Worm (Caenorhabditis elegans) whole organism, L3 larva: Measurements from ENCODE around the gene rps-2.
A peak's percentile ranks its signal among the peaks of the same experiment; 100 is the strongest.

ENCODE experiments used
- ZK546.5 ChIP-seq: sonication (generic microtip); optimal IDR thresholded peaks from 2 replicates; lab custom pipeline; 2017; ENCODE audit warnings: missing biosample characterization, missing genetic modification characterization
- aly-2 ChIP-seq: fragments of 150-350 bp; optimal IDR thresholded peaks from 2 replicates; lab custom pipeline; 2014; ENCODE audit warnings: missing biosample characterization, missing genetic modification characterization
- ama-1 ChIP-seq: fragments of 150-350 bp; optimal IDR thresholded peaks from 2 replicates; lab custom pipeline; 2018
- ceh-16 ChIP-seq: sonication (generic microtip); optimal IDR thresholded peaks from 2 replicates; lab custom pipeline; 2017; ENCODE audit warnings: missing biosample characterization, missing genetic modification characterization
- ceh-82 ChIP-seq: fragments of 150-350 bp; optimal IDR thresholded peaks from 2 replicates; lab custom pipeline; 2014; ENCODE audit warnings: missing biosample characterization, missing genetic modification characterization
- daf-12 ChIP-seq: fragments of 150-350 bp; optimal IDR thresholded peaks from 2 replicates; lab custom pipeline; 2014; ENCODE audit warnings: missing biosample characterization, missing genetic modification reagents, missing genetic modification characterization
- egl-27 ChIP-seq: sonication (generic microtip); optimal IDR thresholded peaks from 4 replicates; lab custom pipeline; 2017; ENCODE audit warnings: missing biosample characterization, missing genetic modification reagents, missing genetic modification characterization
- egl-5 ChIP-seq: fragments of 150-350 bp; optimal IDR thresholded peaks from 2 replicates; lab custom pipeline; 2017; ENCODE audit warnings: missing biosample characterization, missing genetic modification reagents, missing genetic modification characterization, inconsistent platforms
- elt-2 ChIP-seq: sonication (generic microtip); optimal IDR thresholded peaks from 2 replicates; lab custom pipeline; 2016; ENCODE audit warnings: missing genetic modification reagents, mild to moderate bottlenecking, missing genetic modification characterization, missing compliant biosample characterization
- elt-3 ChIP-seq, 3 experiments: fragments of 150-350 bp in 1 of 3; sonication (generic microtip) in 2 of 3; optimal IDR thresholded peaks; 2 replicates in 2 of 3; 4 replicates in 1 of 3; lab custom pipeline; 2014 to 2017; ENCODE audit warnings: missing biosample characterization in 3 of 3, missing genetic modification characterization in 3 of 3
- eor-1 ChIP-seq, 2 experiments: fragments of 150-350 bp; optimal IDR thresholded peaks; 2 replicates each; lab custom pipeline; 2014 to 2018; ENCODE audit warnings: missing biosample characterization in 2 of 2, missing genetic modification characterization in 2 of 2
- fkh-2 ChIP-seq: fragments of 150-350 bp; optimal IDR thresholded peaks from 2 replicates; lab custom pipeline; 2014; ENCODE audit warnings: missing biosample characterization, missing genetic modification reagents, missing genetic modification characterization
- hmg-11 ChIP-seq: sonication (generic microtip); optimal IDR thresholded peaks from 2 replicates; lab custom pipeline; 2016; ENCODE audit warnings: missing genetic modification characterization, missing compliant biosample characterization
- jun-1 ChIP-seq: fragments of 150-350 bp; optimal IDR thresholded peaks from 2 replicates; lab custom pipeline; 2014; ENCODE audit warnings: missing biosample characterization, missing genetic modification reagents, missing genetic modification characterization
- lin-15B ChIP-seq: fragments of 150-350 bp; optimal IDR thresholded peaks from 2 replicates; lab custom pipeline; 2014; ENCODE audit warnings: missing biosample characterization, missing genetic modification characterization
- lin-39 ChIP-seq: fragments of 150-350 bp; optimal IDR thresholded peaks from 2 replicates; lab custom pipeline; 2018; ENCODE audit warnings: missing biosample characterization, missing genetic modification reagents, missing genetic modification characterization
- mdl-1 ChIP-seq: fragments of 150-350 bp; optimal IDR thresholded peaks from 2 replicates; lab custom pipeline; 2014; ENCODE audit warnings: missing biosample characterization, missing genetic modification characterization
- mml-1 ChIP-seq: fragments of 150-350 bp; sonication (generic microtip); optimal IDR thresholded peaks from 3 replicates; lab custom pipeline; 2014; ENCODE audit warnings: missing biosample characterization, missing genetic modification characterization
- nfya-1 ChIP-seq: sonication (generic microtip); optimal IDR thresholded peaks from 2 replicates; lab custom pipeline; 2017; ENCODE audit warnings: missing genetic modification characterization, mild to moderate bottlenecking, missing compliant biosample characterization, antibody characterized with exemption, moderate library complexity; ENCODE audit not compliant: insufficient read depth
- nhr-12 ChIP-seq: fragments of 150-350 bp; optimal IDR thresholded peaks from 2 replicates; lab custom pipeline; 2014; ENCODE audit warnings: missing biosample characterization, missing genetic modification characterization
- nhr-23 ChIP-seq: fragments of 150-350 bp; optimal IDR thresholded peaks from 2 replicates; lab custom pipeline; 2014; ENCODE audit warnings: missing biosample characterization, missing genetic modification reagents, missing genetic modification characterization
- nhr-237 ChIP-seq: fragments of 150-350 bp; optimal IDR thresholded peaks from 2 replicates; lab custom pipeline; 2014; ENCODE audit warnings: missing biosample characterization, missing genetic modification characterization
- nhr-25 ChIP-seq: sonication (generic microtip); optimal IDR thresholded peaks from 2 replicates; lab custom pipeline; 2017; ENCODE audit warnings: missing biosample characterization, missing genetic modification characterization
- nhr-43 ChIP-seq: sonication (generic microtip); optimal IDR thresholded peaks from 2 replicates; lab custom pipeline; 2016; ENCODE audit warnings: mild to moderate bottlenecking, missing genetic modification characterization, missing compliant biosample characterization; ENCODE audit not compliant: poor library complexity, severe bottlenecking
- nhr-67 ChIP-seq: fragments of 150-350 bp; optimal IDR thresholded peaks from 2 replicates; lab custom pipeline; 2014; ENCODE audit warnings: missing biosample characterization, missing genetic modification characterization
- nhr-76 ChIP-seq: fragments of 150-350 bp; sonication (generic microtip); optimal IDR thresholded peaks from 5 replicates; lab custom pipeline; 2014; ENCODE audit warnings: missing biosample characterization, missing genetic modification characterization
- pha-4 ChIP-seq: fragments of 150-350 bp; optimal IDR thresholded peaks from 2 replicates; lab custom pipeline; 2014; ENCODE audit warnings: missing biosample characterization, missing genetic modification reagents, missing genetic modification characterization
- pqm-1 ChIP-seq: fragments of 150-350 bp; optimal IDR thresholded peaks from 2 replicates; lab custom pipeline; 2017; ENCODE audit warnings: missing biosample characterization, missing genetic modification characterization, inconsistent platforms
- sea-2 ChIP-seq: fragments of 150-350 bp; sonication (generic microtip); optimal IDR thresholded peaks from 4 replicates; lab custom pipeline; 2014; ENCODE audit warnings: missing biosample characterization, missing genetic modification reagents, missing genetic modification characterization
- skn-1 ChIP-seq: fragments of 150-350 bp; optimal IDR thresholded peaks from 2 replicates; lab custom pipeline; 2014; ENCODE audit warnings: missing biosample characterization, missing genetic modification characterization
- snpc-4 ChIP-seq: fragments of 150-350 bp; optimal IDR thresholded peaks from 2 replicates; lab custom pipeline; 2014; ENCODE audit warnings: missing biosample characterization, missing genetic modification characterization
- tbx-2 ChIP-seq: sonication (generic microtip); optimal IDR thresholded peaks from 2 replicates; lab custom pipeline; 2016; ENCODE audit warnings: mild to moderate bottlenecking, missing genetic modification characterization, missing compliant biosample characterization
- unc-39 ChIP-seq: sonication (generic microtip); optimal IDR thresholded peaks from 4 replicates; lab custom pipeline; 2017; ENCODE audit warnings: missing biosample characterization, missing genetic modification characterization
- unc-62 ChIP-seq: fragments of 150-350 bp; sonication (generic microtip); optimal IDR thresholded peaks from 4 replicates; lab custom pipeline; 2014; ENCODE audit warnings: missing biosample characterization, missing genetic modification reagents, missing genetic modification characterization
- zag-1 ChIP-seq: fragments of 150-350 bp; optimal IDR thresholded peaks from 2 replicates; lab custom pipeline; 2014; ENCODE audit warnings: missing biosample characterization, missing genetic modification characterization

Gene rps-2

ce11 chrIV:7957504-7957903 is 31.3 kb upstream of the rps-2 start, which contains the start of gene frpr-10:
Gene frpr-10 (plus strand): TSS chrIV:7957804.
- TF ChIP-seq nfya-1 (tag; lab: Kevin White, UChicago), result no peak
- TF ChIP-seq unc-39 (tag; lab: Kevin White, UChicago), result no peak
- TF ChIP-seq pqm-1 (tag; lab: Kevin White, UChicago), result no peak
- no peak for TF ChIP-seq mml-1
- no peak for TF ChIP-seq fkh-2
- no peak for TF ChIP-seq skn-1 (tag; lab: Kevin White, UChicago)
- TF ChIP-seq daf-12 (tag; lab: Kevin White, UChicago), result no peak
- TF ChIP-seq nhr-76 (tag; lab: Kevin White, UChicago), result no peak
- no peak for TF ChIP-seq ceh-16 (tag; lab: Kevin White, UChicago)
- TF ChIP-seq ceh-82, result no peak
- TF ChIP-seq, all 47 proteins: peak for 0

ce11 chrIV:7956643-7957317 is 30.6 kb upstream of the rps-2 start, which contains the start of gene csr-1:
Gene csr-1 (plus strand): TSS chrIV:7957267.
- TF ChIP-seq mdl-1, result no peak
- no peak for TF ChIP-seq sea-2
- no peak for TF ChIP-seq unc-62 (GFP tag; lab: Kevin White, UChicago)
- TF ChIP-seq elt-2, result peak; percentile 22

DNA sequence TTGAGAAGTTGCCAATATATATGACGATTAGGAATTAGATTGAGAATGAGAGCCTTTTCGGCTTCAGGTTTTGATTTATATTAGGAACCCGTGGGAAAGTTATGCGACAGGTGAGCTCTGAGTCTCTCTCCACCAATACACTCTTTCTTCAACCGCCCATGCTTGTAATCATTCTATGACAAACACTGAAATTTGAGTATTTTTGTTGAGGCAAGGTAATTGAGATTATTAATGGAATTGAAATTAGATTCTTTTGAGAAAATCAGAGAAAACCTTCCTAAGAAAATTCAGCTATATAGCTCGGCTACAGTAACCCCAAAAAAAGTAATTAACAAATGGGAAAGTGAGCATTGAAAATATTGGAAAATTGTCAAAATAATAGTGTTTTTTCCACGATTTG is 29.7 kb upstream of the rps-2 start, which contains the start of gene ceh-19:
Gene ceh-19, minus strand, starts transcription at position 101 of the 400 bp plus-strand sequence.
- TF ChIP-seq snpc-4 (tag; lab: Kevin White, UChicago) (no peak), unc-39 (tag; lab: Kevin White, UChicago) (no peak), egl-27 (no peak), nhr-43 (tag; lab: Kevin White, UChicago) (no peak), lin-39 (tag; lab: Kevin White, UChicago) (no peak), nhr-12 (tag; lab: Kevin White, UChicago) (no peak), daf-12 (tag; lab: Kevin White, UChicago) (no peak), nhr-25 (tag; lab: Kevin White, UChicago) (no peak), tbx-2 (tag; lab: Kevin White, UChicago) (no peak), nhr-67 (no peak), zag-1 (no peak), ceh-82 (no peak), jun-1 (tag; lab: Kevin White, UChicago) (no peak), ZK546.5 (no peak), aly-2 (tag; lab: Kevin White, UChicago) (no peak), ama-1 (no peak), mml-1 (no peak), hmg-11 (no peak)

- TF ChIP-seq aly-2 (tag; lab: Kevin White, UChicago) (no peak), unc-62 (GFP tag; lab: Kevin White, UChicago) (no peak), ama-1 (no peak), nhr-237 (tag; lab: Kevin White, UChicago) (no peak), elt-2 (no peak), tbx-2 (tag; lab: Kevin White, UChicago) (no peak), egl-5 (tag; lab: Kevin White, UChicago) (no peak), elt-3 (tag; optimal IDR thresholded peaks at IDR 0.05; lab: Kevin White, UChicago) (no peak), nhr-23 (tag; lab: Kevin White, UChicago) (no peak), nfya-1 (tag; lab: Kevin White, UChicago) (no peak), daf-12 (tag; lab: Kevin White, UChicago) (no peak), unc-39 (tag; lab: Kevin White, UChicago) (no peak), eor-1 (tag; optimal IDR thresholded peaks at IDR 0.05; lab: Kevin White, UChicago) (no peak), lin-15B (tag; lab: Kevin White, UChicago) (no peak), sea-2 (no peak), ceh-16 (tag; lab: Kevin White, UChicago) (no peak), pha-4 (tag; lab: Kevin White, UChicago) (no peak), fkh-2 (no peak)
- TF ChIP-seq, all 47 proteins: peak for 0
These were observed 27.8 kb upstream of the rps-2 start for ce11 chrIV:7954006-7954405.
